Fruit fly (Drosophila melanogaster) whole organism, embryonic: ENCODE results near the gene CG9674.

Experiments
- Antp ChIP-seq: fragments of 200-800 bp; sonication (Bioruptor generic); optimal IDR thresholded peaks from 3 replicates; lab custom pipeline; 2016; ENCODE audit warnings: missing biosample characterization, missing genetic modification characterization
- Awh ChIP-seq: fragments of 200-800 bp; sonication (Bioruptor generic); IDR thresholded peaks from 2 replicates; pipeline ENCODE4, ENCODE4 v1.3.6; 2022; ENCODE audit warnings: missing biosample characterization, missing genetic modification characterization
- CG11504 ChIP-seq: fragments of 200-800 bp; sonication (Bioruptor generic); optimal IDR thresholded peaks from 3 replicates; lab custom pipeline; 2019; ENCODE audit warnings: missing biosample characterization, mild to moderate bottlenecking, missing genetic modification characterization, moderate library complexity
- CG12219 ChIP-seq: fragments of 200-800 bp; sonication (Bioruptor generic); optimal IDR thresholded peaks from 3 replicates; lab custom pipeline; 2018; ENCODE audit warnings: missing biosample characterization, mild to moderate bottlenecking, missing genetic modification characterization
- CG12659 ChIP-seq: fragments of 200-800 bp; sonication (Bioruptor generic); optimal IDR thresholded peaks from 3 replicates; lab custom pipeline; 2017; ENCODE audit warnings: mild to moderate bottlenecking, missing biosample characterization, missing genetic modification reagents, missing genetic modification characterization
- CG12942 ChIP-seq: fragments of 200-800 bp; sonication (Bioruptor generic); optimal IDR thresholded peaks from 3 replicates; lab custom pipeline; 2016; ENCODE audit warnings: missing biosample characterization, missing genetic modification characterization
- CG17829 ChIP-seq: fragments of 200-800 bp; optimal IDR thresholded peaks from 2 replicates; lab custom pipeline; 2019; ENCODE audit warnings: missing biosample characterization, mild to moderate bottlenecking, missing genetic modification characterization, moderate library complexity
- CG18262 ChIP-seq: fragments of 200-800 bp; optimal IDR thresholded peaks from 3 replicates; lab custom pipeline; 2019; ENCODE audit warnings: missing biosample characterization, mild to moderate bottlenecking, missing genetic modification characterization, moderate library complexity
- CG18619 ChIP-seq: fragments of 200-800 bp; sonication (Bioruptor generic); optimal IDR thresholded peaks from 3 replicates; lab custom pipeline; 2017; ENCODE audit warnings: missing biosample characterization, mild to moderate bottlenecking, missing genetic modification characterization
- CG2678 ChIP-seq: fragments of 200-800 bp; sonication (Bioruptor generic); optimal IDR thresholded peaks from 3 replicates; lab custom pipeline; 2019; ENCODE audit warnings: missing biosample characterization, mild to moderate bottlenecking, missing genetic modification characterization, moderate library complexity
- CG33557 ChIP-seq: fragments of 200-800 bp; sonication (Bioruptor generic); optimal IDR thresholded peaks from 2 replicates; lab custom pipeline; 2019; ENCODE audit warnings: missing biosample characterization, mild to moderate bottlenecking, missing genetic modification characterization, moderate library complexity
- CG43689 ChIP-seq: fragments of 200-800 bp; sonication (Bioruptor generic); IDR thresholded peaks from 2 replicates; pipeline ENCODE4 v1.3.6; 2022; ENCODE audit warnings: missing biosample characterization, missing genetic modification characterization
- CG4820 ChIP-seq: fragments of 200-800 bp; sonication (Bioruptor generic); optimal IDR thresholded peaks from 3 replicates; lab custom pipeline; 2016; ENCODE audit warnings: missing biosample characterization, missing genetic modification characterization
- CG5245 ChIP-seq: fragments of 200-800 bp; sonication (Bioruptor generic); optimal IDR thresholded peaks from 3 replicates; lab custom pipeline; 2016; ENCODE audit warnings: missing biosample characterization, missing genetic modification characterization
- CG6813 ChIP-seq: fragments of 200-800 bp; sonication (Bioruptor generic); optimal IDR thresholded peaks from 2 replicates; lab custom pipeline; 2017; ENCODE audit warnings: missing biosample characterization, missing genetic modification characterization, mild to moderate bottlenecking, moderate library complexity, missing genetic modification reagents
- CoRest ChIP-seq: fragments of 200-800 bp; sonication (Bioruptor generic); optimal IDR thresholded peaks from 3 replicates; lab custom pipeline; 2018; ENCODE audit warnings: missing biosample characterization, mild to moderate bottlenecking, missing genetic modification characterization, moderate library complexity
- D19A ChIP-seq: fragments of 200-800 bp; optimal IDR thresholded peaks from 3 replicates; lab custom pipeline; 2019; ENCODE audit warnings: missing biosample characterization, mild to moderate bottlenecking, missing genetic modification characterization, moderate library complexity
- Ets97D ChIP-seq: fragments of 200-800 bp; sonication (Bioruptor generic); optimal IDR thresholded peaks from 3 replicates; lab custom pipeline; 2016; ENCODE audit warnings: missing biosample characterization, missing genetic modification characterization
- Fer1 ChIP-seq: fragments of 200-800 bp; sonication (Bioruptor generic); optimal IDR thresholded peaks from 2 replicates; lab custom pipeline; 2017; ENCODE audit warnings: missing biosample characterization, mild to moderate bottlenecking, missing genetic modification characterization
- Fer2 ChIP-seq: fragments of 200-800 bp; sonication (Bioruptor generic); optimal IDR thresholded peaks from 2 replicates; lab custom pipeline; 2018; ENCODE audit warnings: missing biosample characterization, mild to moderate bottlenecking, missing genetic modification characterization, moderate library complexity
- Hey ChIP-seq: fragments of 200-800 bp; sonication (Bioruptor generic); optimal IDR thresholded peaks from 3 replicates; lab custom pipeline; 2018; ENCODE audit warnings: missing biosample characterization, mild to moderate bottlenecking, missing genetic modification characterization
- HmgD ChIP-seq: fragments of 200-800 bp; sonication (Bioruptor generic); optimal IDR thresholded peaks from 3 replicates; lab custom pipeline; 2016; ENCODE audit warnings: missing biosample characterization, missing genetic modification characterization
- Hsf ChIP-seq: fragments of 200-800 bp; sonication (Bioruptor generic); optimal IDR thresholded peaks from 3 replicates; lab custom pipeline; 2016; ENCODE audit warnings: missing biosample characterization, missing genetic modification characterization
- Kr ChIP-seq: fragments of 200-800 bp; sonication (Bioruptor generic); optimal IDR thresholded peaks from 2 replicates; lab custom pipeline; 2017; ENCODE audit warnings: missing biosample characterization, mild to moderate bottlenecking, missing genetic modification characterization
- Mes4 ChIP-seq: fragments of 200-800 bp; sonication (Bioruptor generic); optimal IDR thresholded peaks from 2 replicates; lab custom pipeline; 2016; ENCODE audit warnings: missing biosample characterization, missing genetic modification characterization
- Neu2 ChIP-seq: fragments of 200-800 bp; sonication (Bioruptor generic); optimal IDR thresholded peaks from 3 replicates; lab custom pipeline; 2016; ENCODE audit warnings: missing biosample characterization, missing genetic modification characterization, borderline replicate concordance
- Sox102F ChIP-seq: fragments of 200-800 bp; sonication (Bioruptor generic); optimal IDR thresholded peaks from 2 replicates; lab custom pipeline; 2018; ENCODE audit warnings: missing biosample characterization, mild to moderate bottlenecking, missing genetic modification characterization, moderate library complexity
- ap ChIP-seq: fragments of 200-800 bp; sonication (Bioruptor generic); IDR thresholded peaks from 2 replicates; pipeline ENCODE4 v1.3.6; 2022; ENCODE audit warnings: missing biosample characterization, missing genetic modification characterization
- ato ChIP-seq: fragments of 200-800 bp; sonication (Bioruptor generic); IDR thresholded peaks from 2 replicates; pipeline ENCODE4 v1.3.6; 2022; ENCODE audit warnings: missing biosample characterization, missing genetic modification characterization; ENCODE audit not compliant: partially characterized antibody
- crol ChIP-seq: fragments of 200-800 bp; sonication (Bioruptor generic); IDR thresholded peaks from 2 replicates; pipeline ENCODE4 v1.3.6; 2022; ENCODE audit warnings: missing biosample characterization, missing genetic modification characterization
- cwo ChIP-seq: fragments of 200-800 bp; sonication (Bioruptor generic); optimal IDR thresholded peaks from 3 replicates; lab custom pipeline; 2017; ENCODE audit warnings: missing biosample characterization, missing genetic modification characterization, mild to moderate bottlenecking, moderate library complexity, missing genetic modification reagents
- dmrt11E ChIP-seq: fragments of 200-800 bp; sonication (Bioruptor generic); optimal IDR thresholded peaks from 3 replicates; lab custom pipeline; 2018; ENCODE audit warnings: missing biosample characterization, mild to moderate bottlenecking, missing genetic modification characterization, moderate library complexity
- gfzf ChIP-seq: fragments of 200-800 bp; sonication (Bioruptor generic); optimal IDR thresholded peaks from 2 replicates; lab custom pipeline; 2016; ENCODE audit warnings: missing biosample characterization, mild to moderate bottlenecking, missing genetic modification characterization, moderate library complexity
- gsb ChIP-seq: fragments of 200-800 bp; sonication (Bioruptor generic); IDR thresholded peaks from 2 replicates; pipeline ENCODE4 v1.3.6; 2022; ENCODE audit warnings: missing biosample characterization, missing genetic modification characterization
- ham ChIP-seq: fragments of 200-800 bp; sonication (Bioruptor generic); IDR thresholded peaks from 2 replicates; pipeline ENCODE4 v1.3.6; 2022; ENCODE audit warnings: missing biosample characterization, missing genetic modification characterization
- kah ChIP-seq: fragments of 200-800 bp; sonication (Bioruptor generic); optimal IDR thresholded peaks from 2 replicates; lab custom pipeline; 2018; ENCODE audit warnings: missing biosample characterization, mild to moderate bottlenecking, missing genetic modification characterization
- lab ChIP-seq: fragments of 200-800 bp; sonication (Bioruptor generic); optimal IDR thresholded peaks from 3 replicates; lab custom pipeline; 2017; ENCODE audit warnings: missing biosample characterization, missing genetic modification characterization, mild to moderate bottlenecking, moderate library complexity, missing genetic modification reagents
- mam ChIP-seq: fragments of 200-800 bp; sonication (Bioruptor generic); optimal IDR thresholded peaks from 3 replicates; lab custom pipeline; 2016; ENCODE audit warnings: missing biosample characterization, missing genetic modification characterization
- mirr ChIP-seq: fragments of 200-800 bp; sonication (Bioruptor generic); optimal IDR thresholded peaks from 3 replicates; lab custom pipeline; 2018; ENCODE audit warnings: missing biosample characterization, mild to moderate bottlenecking, missing genetic modification characterization
- nmo ChIP-seq: fragments of 200-800 bp; sonication (Bioruptor generic); optimal IDR thresholded peaks from 2 replicates; lab custom pipeline; 2018; ENCODE audit warnings: missing biosample characterization, mild to moderate bottlenecking, missing genetic modification characterization, moderate library complexity
- odd ChIP-seq: fragments of 200-800 bp; sonication (Bioruptor generic); optimal IDR thresholded peaks from 2 replicates; lab custom pipeline; 2017; ENCODE audit warnings: missing biosample characterization, mild to moderate bottlenecking, missing genetic modification characterization
- run ChIP-seq: fragments of 200-800 bp; sonication (Bioruptor generic); optimal IDR thresholded peaks from 3 replicates; lab custom pipeline; 2018; ENCODE audit warnings: missing biosample characterization, mild to moderate bottlenecking, missing genetic modification characterization
- sens-2 ChIP-seq: fragments of 200-800 bp; sonication (Bioruptor generic); IDR thresholded peaks from 2 replicates; pipeline ENCODE4 v1.3.6; 2022; ENCODE audit warnings: missing biosample characterization, missing genetic modification characterization
- slp2 ChIP-seq: fragments of 200-800 bp; sonication (Bioruptor generic); optimal IDR thresholded peaks from 2 replicates; lab custom pipeline; 2016; ENCODE audit warnings: missing biosample characterization, missing genetic modification characterization
- sug ChIP-seq: fragments of 200-800 bp; optimal IDR thresholded peaks from 2 replicates; lab custom pipeline; 2019; ENCODE audit warnings: missing biosample characterization, mild to moderate bottlenecking, missing genetic modification characterization, moderate library complexity
- toy ChIP-seq: fragments of 200-800 bp; sonication (Bioruptor generic); IDR thresholded peaks from 2 replicates; pipeline ENCODE4 v1.3.6; 2022; ENCODE audit warnings: missing biosample characterization, missing genetic modification characterization
- trem ChIP-seq: fragments of 200-800 bp; optimal IDR thresholded peaks from 3 replicates; lab custom pipeline; 2019; ENCODE audit warnings: missing biosample characterization, mild to moderate bottlenecking, missing genetic modification characterization, moderate library complexity
- twi ChIP-seq: fragments of 200-800 bp; optimal IDR thresholded peaks from 2 replicates; lab custom pipeline; 2019; ENCODE audit warnings: missing biosample characterization, mild to moderate bottlenecking, missing genetic modification characterization, moderate library complexity
- vnd ChIP-seq: fragments of 200-800 bp; sonication (Bioruptor generic); IDR thresholded peaks from 3 replicates; pipeline ENCODE4 v1.3.6; 2022; ENCODE audit warnings: missing biosample characterization, missing genetic modification characterization; ENCODE audit not compliant: partially characterized antibody

The CG9674 gene

dm6 chr3L:16750750-16751149 lies 56.8 kb downstream of the CG9674 start:
- TF ChIP-seq mam (GFP tag; lab: Kevin White, UChicago) = no peak
- TF ChIP-seq Hey (tag; lab: Kevin White, UChicago) = no peak
- TF ChIP-seq odd (GFP tag; lab: Kevin White, UChicago) = no peak
- no peak for TF ChIP-seq vnd (GFP tag; lab: Robert Waterston, UW)
- TF ChIP-seq D19A (tag; lab: Kevin White, UChicago) = peak; percentile 57
- TF ChIP-seq Hsf (GFP tag; lab: Kevin White, UChicago) = no peak

dm6 chr3L:16749726-16750125 lies 57.8 kb downstream of the CG9674 start:
- TF ChIP-seq ap (GFP tag; lab: Robert Waterston, UW) (no peak), CG2678 (tag; lab: Kevin White, UChicago) (peak; percentile 54), run (tag; lab: Kevin White, UChicago) (no peak), toy (GFP tag; lab: Robert Waterston, UW) (no peak), nmo (GFP tag; lab: Kevin White, UChicago) (peak; percentile 66), sug (tag; lab: Kevin White, UChicago) (no peak), CG43689 (GFP tag; lab: Robert Waterston, UW) (no peak), Antp (GFP tag; lab: Kevin White, UChicago) (no peak), CG33557 (GFP tag; lab: Kevin White, UChicago) (peak; percentile 61), Sox102F (GFP tag; lab: Kevin White, UChicago) (peak; percentile 2), Kr (GFP tag; lab: Kevin White, UChicago) (no peak), CG6813 (GFP tag; lab: Kevin White, UChicago) (no peak), CG5245 (GFP tag; lab: Kevin White, UChicago) (peak; percentile 6), HmgD (no peak), twi (tag; lab: Kevin White, UChicago) (no peak), ham (GFP tag; lab: Robert Waterston, UW) (no peak), CG12942 (GFP tag; lab: Kevin White, UChicago) (no peak), Ets97D (GFP tag; lab: Kevin White, UChicago) (no peak), slp2 (no peak), CG4820 (no peak), CG18619 (GFP tag; lab: Kevin White, UChicago) (no peak), crol (GFP tag; lab: Robert Waterston, UW) (no peak), lab (no peak), gsb (GFP tag; lab: Robert Waterston, UW) (no peak), dmrt11E (peak; percentile 66), CG17829 (tag; lab: Kevin White, UChicago) (peak; percentile 66), CG12219 (GFP tag; lab: Kevin White, UChicago) (no peak), trem (tag; lab: Kevin White, UChicago) (peak; percentile 31), Mes4 (no peak), sens-2 (no peak), CG12659 (GFP tag; lab: Kevin White, UChicago) (no peak), cwo (GFP tag; lab: Kevin White, UChicago) (no peak), CoRest (tag; lab: Kevin White, UChicago) (peak; percentile 6), mirr (GFP tag; lab: Kevin White, UChicago) (no peak), CG11504 (tag; lab: Kevin White, UChicago) (peak; percentile 63), gfzf (GFP tag; lab: Kevin White, UChicago) (no peak), kah (no peak), Fer2 (no peak), Fer1 (GFP tag; lab: Kevin White, UChicago) (no peak), ato (no peak), Awh (no peak), Neu2 (GFP tag; lab: Kevin White, UChicago) (no peak), mam (GFP tag; lab: Kevin White, UChicago) (no peak), CG18262 (tag; lab: Kevin White, UChicago) (peak; percentile 70)
